Worm (Caenorhabditis elegans) whole organism, young adult: ENCODE data around the gene M163.8.
A peak's percentile ranks its signal among the peaks of the same experiment; 100 is the strongest.

ENCODE experiments used
- C06A6.2 ChIP-seq: fragments of 200-800 bp; sonication (Bioruptor generic); conservative IDR thresholded peaks from 2 replicates; pipeline ENCODE4 v1.3.6; 2022; ENCODE audit warnings: missing genetic modification characterization, missing compliant biosample characterization
- F39B2.1 ChIP-seq: fragments of 200-800 bp; sonication (Bioruptor generic); IDR thresholded peaks from 2 replicates; pipeline ENCODE4 v1.3.6; 2022; ENCODE audit warnings: missing genetic modification reagents, missing genetic modification characterization, missing compliant biosample characterization
- K11D2.4 ChIP-seq: fragments of 200-800 bp; sonication (Bioruptor generic); IDR thresholded peaks from 2 replicates; pipeline ENCODE4 v1.3.6; 2022; ENCODE audit warnings: missing genetic modification reagents, missing genetic modification characterization, missing compliant biosample characterization
- T26A5.8 ChIP-seq: sonication (generic microtip); optimal IDR thresholded peaks from 2 replicates; lab custom pipeline; 2016; ENCODE audit warnings: missing genetic modification characterization, missing compliant biosample characterization
- Y56A3A.18 ChIP-seq: fragments of 200-800 bp; sonication (Bioruptor generic); IDR thresholded peaks from 2 replicates; pipeline ENCODE4 v1.3.6; 2022; ENCODE audit warnings: missing genetic modification reagents, missing genetic modification characterization, missing compliant biosample characterization
- Y79H2A.3 ChIP-seq: fragments of 200-800 bp; sonication (Bioruptor generic); conservative IDR thresholded peaks from 2 replicates; pipeline ENCODE4 v1.3.6; 2022; ENCODE audit warnings: missing genetic modification reagents, missing genetic modification characterization, missing compliant biosample characterization
- Y95B8A.8 ChIP-seq: fragments of 200-800 bp; sonication (Bioruptor generic); IDR thresholded peaks from 2 replicates; pipeline ENCODE4 v1.3.6; 2022; ENCODE audit warnings: missing genetic modification reagents, missing genetic modification characterization, missing compliant biosample characterization
- ama-1 ChIP-seq, 3 experiments: fragments of 150-350 bp in 1 of 3; sonication (generic microtip) in 2 of 3; optimal IDR thresholded peaks; 2 replicates each; lab custom pipeline; 2014 to 2018; ENCODE audit warnings: missing biosample characterization in 2 of 3, missing genetic modification characterization in 2 of 3, missing genetic modification reagents in 2 of 3
- attf-3 ChIP-seq: fragments of 200-800 bp; sonication (Bioruptor generic); conservative IDR thresholded peaks from 2 replicates; pipeline ENCODE4 v1.3.6; 2022; ENCODE audit warnings: missing genetic modification reagents, missing genetic modification characterization, missing compliant biosample characterization
- attf-5 ChIP-seq: fragments of 200-800 bp; sonication (Bioruptor generic); optimal IDR thresholded peaks from 2 replicates; lab custom pipeline; 2018; ENCODE audit warnings: mild to moderate bottlenecking, missing genetic modification characterization, missing compliant biosample characterization
- cebp-1 ChIP-seq, 2 experiments: fragments of 200-800 bp in 1 of 2; sonication (Bioruptor generic) in 1 of 2; sonication (generic microtip) in 1 of 2; IDR thresholded peaks in 1 of 2; optimal IDR thresholded peaks in 1 of 2; 2 replicates each; pipeline versions ENCODE4 v1.3.6 to Lab custom; 2017 to 2022; ENCODE audit warnings: missing compliant biosample characterization in 2 of 2, missing genetic modification characterization in 2 of 2, mild to moderate bottlenecking in 1 of 2, missing genetic modification reagents in 1 of 2, moderate library complexity in 1 of 2
- ceh-100 ChIP-seq: fragments of 200-800 bp; sonication (Bioruptor generic); IDR thresholded peaks from 2 replicates; pipeline ENCODE4 v1.3.6; 2022; ENCODE audit warnings: missing genetic modification reagents, missing genetic modification characterization, missing compliant biosample characterization
- ceh-27 ChIP-seq: fragments of 200-800 bp; sonication (Bioruptor generic); optimal IDR thresholded peaks from 2 replicates; lab custom pipeline; 2018; ENCODE audit warnings: mild to moderate bottlenecking, missing genetic modification characterization, moderate library complexity, missing compliant biosample characterization
- ceh-79 ChIP-seq: sonication (generic microtip); optimal IDR thresholded peaks from 2 replicates; lab custom pipeline; 2017; ENCODE audit warnings: mild to moderate bottlenecking, missing genetic modification characterization, missing compliant biosample characterization
- ceh-91 ChIP-seq: fragments of 200-800 bp; sonication (Bioruptor generic); IDR thresholded peaks from 2 replicates; pipeline ENCODE4 v1.3.6; 2022; ENCODE audit warnings: missing genetic modification reagents, missing genetic modification characterization, missing compliant biosample characterization
- dpl-1 ChIP-seq: fragments of 150-350 bp; optimal IDR thresholded peaks from 2 replicates; lab custom pipeline; 2014; ENCODE audit warnings: missing biosample characterization, missing genetic modification reagents, missing genetic modification characterization
- efl-1 ChIP-seq: fragments of 150-350 bp; optimal IDR thresholded peaks from 2 replicates; lab custom pipeline; 2014; ENCODE audit warnings: missing biosample characterization, missing genetic modification reagents, missing genetic modification characterization
- egl-44 ChIP-seq: fragments of 200-800 bp; sonication (Bioruptor generic); IDR thresholded peaks from 2 replicates; pipeline ENCODE4 v1.3.6; 2022; ENCODE audit warnings: missing genetic modification reagents, missing genetic modification characterization, missing compliant biosample characterization
- egrh-3 ChIP-seq: fragments of 200-800 bp; sonication (Bioruptor generic); IDR thresholded peaks from 2 replicates; pipeline ENCODE4 v1.3.6; 2022; ENCODE audit warnings: missing genetic modification reagents, missing genetic modification characterization, missing compliant biosample characterization
- ets-4 ChIP-seq: fragments of 200-800 bp; sonication (Bioruptor generic); optimal IDR thresholded peaks from 2 replicates; lab custom pipeline; 2018; ENCODE audit warnings: mild to moderate bottlenecking, missing genetic modification characterization, missing compliant biosample characterization
- hmg-1.2 ChIP-seq: fragments of 200-800 bp; sonication (Bioruptor generic); IDR thresholded peaks from 2 replicates; pipeline ENCODE4 v1.3.6; 2022; ENCODE audit warnings: missing genetic modification reagents, missing genetic modification characterization, missing compliant biosample characterization
- hsf-1 ChIP-seq: fragments of 200-800 bp; sonication (Bioruptor generic); IDR thresholded peaks from 2 replicates; pipeline ENCODE4 v1.3.6; 2022; ENCODE audit warnings: missing genetic modification reagents, missing genetic modification characterization, missing compliant biosample characterization
- lin-40 ChIP-seq: sonication (generic microtip); optimal IDR thresholded peaks from 2 replicates; lab custom pipeline; 2016; ENCODE audit warnings: missing genetic modification characterization, mild to moderate bottlenecking, missing compliant biosample characterization, missing genotype, missing genetic modification reagents
- madf-6 ChIP-seq: fragments of 200-800 bp; sonication (Bioruptor generic); IDR thresholded peaks from 2 replicates; pipeline ENCODE4 v1.3.6; 2022; ENCODE audit warnings: missing genetic modification reagents, missing genetic modification characterization, missing compliant biosample characterization
- nhr-120 ChIP-seq: fragments of 200-800 bp; sonication (Bioruptor generic); IDR thresholded peaks from 2 replicates; pipeline ENCODE4 v1.3.6; 2022; ENCODE audit warnings: missing genetic modification characterization, missing compliant biosample characterization
- nhr-179 ChIP-seq: sonication (generic microtip); optimal IDR thresholded peaks from 2 replicates; lab custom pipeline; 2016; ENCODE audit warnings: mild to moderate bottlenecking, missing genetic modification characterization, missing compliant biosample characterization
- nhr-80 ChIP-seq: sonication (generic microtip); optimal IDR thresholded peaks from 2 replicates; lab custom pipeline; 2016; ENCODE audit warnings: missing genetic modification characterization, missing compliant biosample characterization
- pha-4 ChIP-seq: fragments of 150-350 bp; sonication (generic microtip); optimal IDR thresholded peaks from 2 replicates; lab custom pipeline; 2014; ENCODE audit warnings: missing biosample characterization, missing genetic modification reagents, missing genetic modification characterization
- rcor-1 ChIP-seq: fragments of 200-800 bp; sonication (Bioruptor generic); IDR thresholded peaks from 2 replicates; pipeline ENCODE4 v1.3.6; 2022; ENCODE audit warnings: missing genetic modification reagents, missing genetic modification characterization, missing compliant biosample characterization
- repo-1 ChIP-seq: sonication (generic microtip); optimal IDR thresholded peaks from 2 replicates; lab custom pipeline; 2017; ENCODE audit warnings: mild to moderate bottlenecking, missing genetic modification characterization, missing compliant biosample characterization
- snpc-3.4 ChIP-seq: sonication (generic microtip); optimal IDR thresholded peaks from 2 replicates; lab custom pipeline; 2017; ENCODE audit warnings: missing genetic modification characterization, mild to moderate bottlenecking, missing compliant biosample characterization, antibody characterized with exemption, moderate library complexity, missing genotype, missing genetic modification reagents
- snpc-4 ChIP-seq, 5 experiments: fragments of 150-350 bp in 1 of 5; sonication (generic microtip) in 4 of 5; optimal IDR thresholded peaks; 2 replicates each; lab custom pipeline; 2014 to 2018; ENCODE audit warnings: missing genetic modification characterization in 5 of 5, missing biosample characterization in 3 of 5, antibody characterized with exemption in 2 of 5, mild to moderate bottlenecking in 2 of 5, missing compliant biosample characterization in 2 of 5, missing genotype in 2 of 5, moderate library complexity in 2 of 5, missing genetic modification reagents in 1 of 5
- somi-1 ChIP-seq: fragments of 200-800 bp; sonication (Bioruptor generic); optimal IDR thresholded peaks from 2 replicates; lab custom pipeline; 2018; ENCODE audit warnings: mild to moderate bottlenecking, missing genetic modification characterization, missing compliant biosample characterization
- sptf-2 ChIP-seq: fragments of 200-800 bp; sonication (Bioruptor generic); optimal IDR thresholded peaks from 2 replicates; lab custom pipeline; 2018; ENCODE audit warnings: mild to moderate bottlenecking, missing genetic modification characterization, missing compliant biosample characterization
- tbp1 ChIP-seq: fragments of 200-800 bp; sonication (Bioruptor generic); optimal IDR thresholded peaks from 2 replicates; lab custom pipeline; 2018; ENCODE audit warnings: mild to moderate bottlenecking, missing genetic modification characterization, missing compliant biosample characterization
- xnd-1 ChIP-seq: sonication (generic microtip); optimal IDR thresholded peaks from 2 replicates; lab custom pipeline; 2016; ENCODE audit warnings: missing genotype, missing genetic modification reagents, missing genetic modification characterization, missing compliant biosample characterization
- zfh-2 ChIP-seq: fragments of 200-800 bp; sonication (Bioruptor generic); conservative IDR thresholded peaks from 2 replicates; pipeline ENCODE4 v1.3.6; 2022; ENCODE audit warnings: missing genetic modification reagents, missing genetic modification characterization, missing compliant biosample characterization
- ztf-26 ChIP-seq: sonication (generic microtip); optimal IDR thresholded peaks from 2 replicates; lab custom pipeline; 2017; ENCODE audit warnings: missing genetic modification characterization, missing compliant biosample characterization

The M163.8 gene

DNA sequence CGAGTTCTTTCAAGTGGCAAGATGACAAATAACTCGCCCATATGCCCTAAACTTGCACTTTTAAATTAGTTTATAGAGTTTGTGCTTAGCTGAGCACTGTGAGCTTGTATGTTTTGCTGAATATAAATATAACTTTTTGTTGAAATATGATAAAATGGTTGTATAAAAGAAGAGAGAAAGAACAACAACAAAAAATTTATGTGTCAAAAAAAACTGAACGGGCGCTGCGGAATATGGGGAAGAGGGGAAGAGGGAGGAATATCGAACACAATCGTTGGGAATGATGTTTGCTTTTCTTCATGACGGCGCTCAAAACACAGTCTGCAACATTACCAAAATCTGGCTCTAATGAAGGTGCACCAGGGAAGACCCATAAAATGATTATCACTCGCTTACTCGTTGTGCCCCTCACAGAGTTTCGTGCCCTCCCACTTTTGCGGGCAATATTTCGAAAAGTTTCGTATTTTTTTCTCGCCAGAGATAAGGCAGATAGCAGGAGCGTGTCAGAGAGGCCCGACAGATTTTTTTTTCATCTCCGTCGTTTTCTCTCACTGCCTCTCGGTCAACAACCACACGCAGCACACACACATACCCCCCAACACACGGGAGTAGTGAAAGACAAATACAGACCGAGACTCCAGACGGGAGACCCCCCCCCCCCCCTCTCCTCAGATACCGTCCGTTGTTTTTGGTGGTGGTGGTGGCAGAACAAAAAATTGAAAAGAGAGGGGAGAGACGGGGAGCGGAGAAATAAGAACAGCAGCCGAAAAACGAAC is 20.8 kb downstream of the M163.8 start (continued):
- TF ChIP-seq snpc-4 (GFP tag; optimal IDR thresholded peaks at IDR 0.05; lab: Kevin White, UChicago): no peak
- peak in 1 of 4 experiments; percentile 45 for TF ChIP-seq snpc-4 (tag; optimal IDR thresholded peaks at IDR 0.05; lab: Kevin White, UChicago)
- TF ChIP-seq F39B2.1 (GFP tag; lab: Robert Waterston, UW): no peak
- TF ChIP-seq snpc-3.4: no peak
- no peak for TF ChIP-seq Y79H2A.3
- no peak for TF ChIP-seq T26A5.8 (tag; lab: Kevin White, UChicago)
- TF ChIP-seq efl-1 (GFP tag; lab: Kevin White, UChicago): no peak
- no peak for TF ChIP-seq rcor-1
- TF ChIP-seq nhr-80 (tag; lab: Kevin White, UChicago): peak; percentile 92
- TF ChIP-seq madf-6 (GFP tag; lab: Robert Waterston, UW): 0 out of 2 replicates have a peak, but pooled peaks have one; percentile 32
- peak; percentile 36 for TF ChIP-seq ets-4 (GFP tag; lab: Kevin White, UChicago)
- TF ChIP-seq ceh-79 (tag; lab: Kevin White, UChicago): no peak
- peak; percentile 79 for TF ChIP-seq egrh-3 (GFP tag; lab: Robert Waterston, UW)
- TF ChIP-seq attf-3 (GFP tag; lab: Robert Waterston, UW): no peak
- no peak for TF ChIP-seq nhr-179
- TF ChIP-seq ceh-100 (GFP tag; lab: Robert Waterston, UW): no peak
- no peak for TF ChIP-seq attf-5
- TF ChIP-seq xnd-1 (tag; lab: Kevin White, UChicago): no peak
- TF ChIP-seq hmg-1.2: peak; percentile 20; the same call in 1 of the 2 replicates
- TF ChIP-seq Y95B8A.8: no peak
- no peak for TF ChIP-seq ceh-91 (GFP tag; lab: Robert Waterston, UW)
- peak; percentile 18 for TF ChIP-seq ztf-26
- TF ChIP-seq Y56A3A.18 (GFP tag; lab: Robert Waterston, UW): no peak
- no peak for TF ChIP-seq repo-1
- no peak for TF ChIP-seq hsf-1 (GFP tag; lab: Robert Waterston, UW)
- no peak for TF ChIP-seq sptf-2 (GFP tag; lab: Kevin White, UChicago)

DNA sequence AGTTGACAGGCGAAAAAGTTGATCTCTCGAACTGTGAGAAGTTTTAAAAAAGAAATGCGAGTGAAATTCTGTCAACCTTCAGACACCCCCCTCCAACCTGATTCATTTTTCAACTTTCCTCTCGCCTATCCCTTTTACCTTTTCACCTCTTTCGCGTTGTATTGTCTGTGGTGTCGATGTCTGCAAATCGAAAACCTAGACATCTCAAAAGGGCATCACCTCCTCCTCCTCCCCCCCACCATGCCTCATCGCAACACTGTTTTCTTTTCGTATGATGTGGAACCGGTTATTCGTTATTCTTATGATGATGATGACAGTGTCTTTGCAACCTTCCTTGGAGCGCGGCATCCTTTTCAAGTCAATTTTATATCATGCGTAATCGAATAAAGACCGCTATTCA is 23.1 kb downstream of the M163.8 start:
- TF ChIP-seq somi-1 (GFP tag; lab: Kevin White, UChicago): peak; percentile 41
- peak; percentile 60 for TF ChIP-seq ztf-26
- TF ChIP-seq pha-4 (tag; lab: Kevin White, UChicago): no peak
- no peak for TF ChIP-seq nhr-120
- no peak for TF ChIP-seq tbp1
- TF ChIP-seq dpl-1 (GFP tag; lab: Kevin White, UChicago): no peak
- 0 out of 2 replicates have a peak, but pooled peaks have one; percentile 27 for TF ChIP-seq K11D2.4 (GFP tag; lab: Robert Waterston, UW)
- TF ChIP-seq ama-1 (optimal IDR thresholded peaks at IDR 0.05; lab: Kevin White, UChicago): no peak
- TF ChIP-seq ama-1 (GFP tag; optimal IDR thresholded peaks at IDR 0.05; lab: Kevin White, UChicago): no peak
- peak; percentile 29 for TF ChIP-seq ceh-27 (GFP tag; lab: Kevin White, UChicago)
- peak; percentile 44 for TF ChIP-seq lin-40 (tag; lab: Kevin White, UChicago)

DNA sequence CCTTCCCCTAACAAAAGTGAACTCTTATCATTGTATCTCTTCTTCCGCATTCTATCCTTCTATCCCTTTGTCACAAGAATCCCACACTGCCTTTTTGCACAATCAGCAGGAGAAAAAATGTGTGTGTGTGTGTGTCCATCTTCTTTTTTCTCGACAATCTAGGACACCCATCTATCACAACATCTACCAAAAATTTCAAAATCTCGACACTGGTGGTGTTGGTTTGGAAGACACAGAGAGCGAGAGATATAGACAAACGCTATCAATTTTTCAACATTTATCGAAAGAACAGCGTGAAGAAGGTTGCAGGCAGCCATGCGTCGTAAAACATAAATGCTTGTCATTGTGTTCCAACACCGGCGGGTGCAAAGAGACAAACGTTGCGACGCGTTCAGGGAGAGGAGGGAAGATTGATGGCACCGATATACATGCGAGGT is 23.9 kb downstream of the M163.8 start:
- TF ChIP-seq lin-40 (tag; lab: Kevin White, UChicago) (peak; percentile 20), cebp-1 (GFP tag; IDR thresholded peaks at IDR 0.05; lab: Robert Waterston, UW) (no peak), cebp-1 (tag; optimal IDR thresholded peaks at IDR 0.05; lab: Kevin White, UChicago) (peak; percentile 45), somi-1 (GFP tag; lab: Kevin White, UChicago) (peak; percentile 39), zfh-2 (GFP tag; lab: Robert Waterston, UW) (0 out of 2 replicates have a peak, but pooled peaks have one; percentile 18), egl-44 (GFP tag; lab: Robert Waterston, UW) (no peak), nhr-80 (tag; lab: Kevin White, UChicago) (peak; percentile 15), C06A6.2 (GFP tag; lab: Robert Waterston, UW) (no peak)
